Worm (Caenorhabditis elegans) whole organism, midembryonic: ENCODE results near the gene F45B8.5.

ENCODE experiments used
- T22C8.4 ChIP-seq: fragments of 200-800 bp; sonication (Bioruptor generic); IDR thresholded peaks from 2 replicates; pipeline ENCODE4 v1.3.6; 2022; ENCODE audit warnings: missing genetic modification characterization, missing compliant biosample characterization
- cog-1 ChIP-seq: sonication (generic microtip); optimal IDR thresholded peaks from 2 replicates; lab custom pipeline; 2016; ENCODE audit warnings: missing genetic modification characterization, missing compliant biosample characterization
- flt-1 ChIP-seq: fragments of 200-800 bp; sonication (Bioruptor generic); IDR thresholded peaks from 2 replicates; pipeline ENCODE4 v1.3.6; 2022; ENCODE audit warnings: missing genetic modification characterization, missing compliant biosample characterization
- klf-2 ChIP-seq: fragments of 200-800 bp; sonication (Bioruptor generic); conservative IDR thresholded peaks from 2 replicates; pipeline ENCODE4 v1.3.6; 2022; ENCODE audit warnings: missing genetic modification reagents, missing genetic modification characterization, missing compliant biosample characterization
- med-1 ChIP-seq: sonication (generic microtip); optimal IDR thresholded peaks from 2 replicates; lab custom pipeline; 2017; ENCODE audit warnings: missing genetic modification characterization, mild to moderate bottlenecking, missing compliant biosample characterization, antibody characterized with exemption, missing genetic modification reagents; ENCODE audit not compliant: insufficient read depth
- ref-1 ChIP-seq: fragments of 200-800 bp; sonication (Bioruptor generic); conservative IDR thresholded peaks from 2 replicates; pipeline ENCODE4 v1.3.6; 2022; ENCODE audit warnings: missing genetic modification reagents, missing genetic modification characterization, missing compliant biosample characterization
- tab-1 ChIP-seq: fragments of 200-800 bp; sonication (Bioruptor generic); IDR thresholded peaks from 2 replicates; pipeline ENCODE4 v1.3.6; 2022; ENCODE audit warnings: missing genetic modification characterization, missing compliant biosample characterization
- ztf-23 ChIP-seq: fragments of 200-800 bp; sonication (Bioruptor generic); IDR thresholded peaks from 2 replicates; pipeline ENCODE4 v1.3.6; 2022; ENCODE audit warnings: missing genetic modification reagents, missing genetic modification characterization, missing compliant biosample characterization
- ztf-29 ChIP-seq: fragments of 200-800 bp; sonication (Bioruptor generic); IDR thresholded peaks from 2 replicates; pipeline ENCODE4 v1.3.6; 2022; ENCODE audit warnings: missing genetic modification reagents, missing genetic modification characterization, missing compliant biosample characterization

Gene F45B8.5

DNA sequence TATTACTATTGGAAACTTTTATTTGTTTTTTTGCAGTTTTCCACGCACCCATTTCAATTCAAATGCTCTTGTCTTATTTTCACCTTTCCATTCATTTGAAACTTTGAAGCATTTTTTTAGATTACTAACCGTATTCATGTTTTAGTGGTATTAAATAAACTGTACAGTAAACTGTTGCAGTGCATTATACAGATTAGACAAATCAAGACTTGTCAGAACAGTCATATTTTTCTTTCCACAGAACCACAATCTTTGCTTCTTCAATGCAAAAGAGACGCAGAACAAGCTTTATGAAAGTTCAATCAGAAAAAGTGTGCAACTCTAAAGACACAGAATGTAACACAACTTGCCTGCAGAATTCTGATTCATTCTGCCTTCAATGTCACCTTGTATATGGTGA lies at the start of gene F45B8.5:
TSS of gene F45B8.5 (plus strand) at position 301 of the 400 bp plus-strand sequence.
- TF ChIP-seq cog-1, result no peak
- no peak for TF ChIP-seq ref-1 (GFP tag; lab: Robert Waterston, UW)
- no peak for TF ChIP-seq ztf-29 (GFP tag; lab: Robert Waterston, UW)
- no peak for TF ChIP-seq tab-1 (GFP tag; lab: Robert Waterston, UW)
- TF ChIP-seq ztf-23 (GFP tag; lab: Robert Waterston, UW), result no peak
- no peak for TF ChIP-seq med-1 (GFP tag; lab: Kevin White, UChicago)

DNA sequence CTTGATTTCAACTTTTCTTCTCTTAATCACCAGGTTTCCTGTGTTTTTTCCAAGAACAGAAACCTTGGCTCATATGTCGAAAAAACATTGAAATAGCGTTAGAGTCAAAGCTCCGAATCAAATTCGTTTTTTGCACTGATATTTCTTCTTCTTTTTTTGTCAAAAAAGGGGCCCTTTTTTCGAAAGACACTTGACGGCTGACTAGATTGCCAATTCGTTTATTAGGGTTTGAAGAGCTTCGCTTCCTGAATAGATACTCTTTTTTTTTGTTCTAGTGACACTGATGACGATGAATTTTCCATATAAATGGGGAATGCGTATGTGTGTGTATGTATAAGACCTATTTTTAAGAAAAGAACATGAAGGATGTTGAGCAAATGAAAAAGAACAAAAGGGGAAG lies 49.1 kb upstream of the F45B8.5 start:
- no peak for TF ChIP-seq ztf-23 (GFP tag; lab: Robert Waterston, UW)
- TF ChIP-seq ref-1 (GFP tag; lab: Robert Waterston, UW), result no peak
- TF ChIP-seq tab-1 (GFP tag; lab: Robert Waterston, UW), result no peak
- no peak for TF ChIP-seq med-1 (GFP tag; lab: Kevin White, UChicago)
- no peak for TF ChIP-seq T22C8.4 (GFP tag; lab: Robert Waterston, UW)
- TF ChIP-seq ztf-29 (GFP tag; lab: Robert Waterston, UW), result no peak
- no peak for TF ChIP-seq flt-1
- no peak for TF ChIP-seq klf-2
- no peak for TF ChIP-seq cog-1

DNA sequence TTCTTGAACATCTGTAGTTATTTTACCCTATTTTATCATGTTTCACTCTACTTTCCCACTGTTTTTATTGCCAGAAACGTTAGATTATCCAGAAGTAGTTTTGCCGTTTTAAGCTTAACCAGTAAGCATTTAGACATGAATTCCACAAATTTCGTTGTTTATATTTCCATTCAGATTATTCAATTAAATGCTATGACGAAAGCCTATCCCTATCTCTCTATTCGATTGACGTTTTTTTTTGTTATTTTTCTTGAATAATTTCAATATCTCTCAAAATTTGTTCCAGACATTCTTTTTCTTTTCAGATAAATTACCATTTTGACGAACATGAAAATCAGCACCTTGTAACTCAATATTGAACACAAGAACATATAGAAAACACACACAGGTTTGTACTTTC lies 47.3 kb upstream of the F45B8.5 start, which contains the start of gene npr-40:
TSS of gene npr-40 (plus strand) at position 301 of the 400 bp plus-strand sequence.
- TF ChIP-seq T22C8.4 (GFP tag; lab: Robert Waterston, UW), result no peak
- TF ChIP-seq ztf-23 (GFP tag; lab: Robert Waterston, UW), result no peak
- TF ChIP-seq cog-1, result no peak
- TF ChIP-seq klf-2, result no peak
- no peak for TF ChIP-seq ref-1 (GFP tag; lab: Robert Waterston, UW)
- no peak for TF ChIP-seq flt-1

DNA sequence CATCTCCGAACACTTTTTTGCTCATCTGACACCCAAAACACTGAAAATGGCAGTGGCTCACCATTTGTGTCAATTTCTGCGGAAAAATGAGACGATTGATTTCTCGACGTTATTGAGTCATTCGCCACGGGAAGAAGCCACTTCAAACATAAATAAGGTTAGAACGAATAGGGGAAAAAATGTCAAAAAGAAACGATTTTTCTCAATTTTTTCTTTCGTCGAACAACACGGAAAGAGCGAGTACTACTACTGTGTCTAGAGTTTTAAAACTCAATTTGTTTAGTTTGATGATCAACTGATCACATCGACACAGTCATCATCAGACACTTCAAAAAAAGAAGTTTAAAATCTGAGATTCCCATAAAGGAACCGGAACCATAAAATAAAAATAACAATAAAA lies 45.0 kb upstream of the F45B8.5 start:
- TF ChIP-seq ref-1 (GFP tag; lab: Robert Waterston, UW), result no peak

DNA sequence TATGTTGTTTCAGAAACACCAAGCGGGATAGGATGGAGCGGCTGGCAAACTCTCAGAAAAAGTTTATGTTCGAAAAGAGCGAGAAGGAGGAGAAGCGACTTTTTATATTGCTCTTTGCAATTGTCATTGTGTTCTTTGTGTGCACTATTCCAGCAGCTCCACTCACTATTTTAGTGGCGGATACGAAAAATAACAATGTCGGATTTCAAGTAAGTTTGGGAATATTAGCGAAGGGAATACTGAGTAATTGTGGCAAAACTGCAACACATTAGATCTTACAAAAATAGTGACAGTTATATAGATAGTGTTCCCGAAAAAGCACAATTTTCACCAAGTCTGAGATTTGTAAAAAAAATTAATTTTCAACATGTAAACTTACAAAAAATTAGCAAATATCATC lies 43.1 kb upstream of the F45B8.5 start:
- TF ChIP-seq ztf-23 (GFP tag; lab: Robert Waterston, UW), result no peak
- TF ChIP-seq tab-1 (GFP tag; lab: Robert Waterston, UW), result no peak
- no peak for TF ChIP-seq ref-1 (GFP tag; lab: Robert Waterston, UW)
- TF ChIP-seq flt-1, result no peak
- no peak for TF ChIP-seq ztf-29 (GFP tag; lab: Robert Waterston, UW)
- no peak for TF ChIP-seq klf-2
- TF ChIP-seq T22C8.4 (GFP tag; lab: Robert Waterston, UW), result no peak
- TF ChIP-seq cog-1, result no peak
- TF ChIP-seq med-1 (GFP tag; lab: Kevin White, UChicago), result no peak

DNA sequence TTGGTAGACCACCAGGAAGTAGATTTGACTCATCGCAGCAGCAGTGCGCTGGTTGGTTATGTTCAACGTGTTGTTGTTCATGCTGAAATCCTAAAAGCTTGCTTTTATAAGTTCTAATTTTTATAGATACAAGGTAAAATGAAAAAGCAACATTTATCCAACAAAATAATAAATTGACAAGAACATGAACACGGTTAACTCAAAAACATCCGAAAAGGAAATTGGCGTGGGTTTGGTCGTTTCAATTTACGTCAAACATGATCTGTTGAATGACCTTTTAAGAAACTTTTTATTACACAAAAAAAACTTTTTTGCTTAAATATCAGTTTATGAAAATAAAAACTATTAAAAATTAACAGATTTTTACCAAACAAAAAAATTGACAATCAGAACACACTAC lies 37.0 kb upstream of the F45B8.5 start, which contains the start of gene ntr-2:
TSS of gene ntr-2 (minus strand) at position 101 of the 400 bp plus-strand sequence.
- TF ChIP-seq med-1 (GFP tag; lab: Kevin White, UChicago) (no peak), tab-1 (GFP tag; lab: Robert Waterston, UW) (no peak), T22C8.4 (GFP tag; lab: Robert Waterston, UW) (no peak), ztf-23 (GFP tag; lab: Robert Waterston, UW) (no peak), cog-1 (no peak), klf-2 (no peak), flt-1 (no peak), ztf-29 (GFP tag; lab: Robert Waterston, UW) (no peak), ref-1 (GFP tag; lab: Robert Waterston, UW) (no peak)

DNA sequence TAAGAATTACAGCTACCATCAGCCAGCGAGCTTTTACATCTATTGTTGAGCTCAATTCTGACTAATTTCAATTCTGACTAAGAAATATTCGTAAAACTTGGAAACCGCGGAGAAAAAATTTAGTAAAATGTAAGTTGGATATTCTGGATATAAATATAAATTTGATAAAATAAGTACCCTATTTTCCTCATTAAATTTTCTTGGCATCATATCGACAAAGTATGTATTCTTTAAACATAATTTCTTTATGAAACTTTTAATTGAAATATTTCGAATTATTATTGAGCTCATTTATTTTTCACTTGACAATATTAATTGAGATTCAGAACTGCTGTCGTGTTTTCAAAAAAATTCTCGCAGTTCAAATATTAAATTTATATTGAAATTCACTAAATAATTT lies 36.3 kb upstream of the F45B8.5 start:
- no peak for TF ChIP-seq flt-1
- TF ChIP-seq med-1 (GFP tag; lab: Kevin White, UChicago), result no peak
- no peak for TF ChIP-seq cog-1
- no peak for TF ChIP-seq ztf-29 (GFP tag; lab: Robert Waterston, UW)
- TF ChIP-seq ref-1 (GFP tag; lab: Robert Waterston, UW), result no peak
- TF ChIP-seq T22C8.4 (GFP tag; lab: Robert Waterston, UW), result no peak
- no peak for TF ChIP-seq ztf-23 (GFP tag; lab: Robert Waterston, UW)
- TF ChIP-seq klf-2, result no peak
- TF ChIP-seq tab-1 (GFP tag; lab: Robert Waterston, UW), result no peak

DNA sequence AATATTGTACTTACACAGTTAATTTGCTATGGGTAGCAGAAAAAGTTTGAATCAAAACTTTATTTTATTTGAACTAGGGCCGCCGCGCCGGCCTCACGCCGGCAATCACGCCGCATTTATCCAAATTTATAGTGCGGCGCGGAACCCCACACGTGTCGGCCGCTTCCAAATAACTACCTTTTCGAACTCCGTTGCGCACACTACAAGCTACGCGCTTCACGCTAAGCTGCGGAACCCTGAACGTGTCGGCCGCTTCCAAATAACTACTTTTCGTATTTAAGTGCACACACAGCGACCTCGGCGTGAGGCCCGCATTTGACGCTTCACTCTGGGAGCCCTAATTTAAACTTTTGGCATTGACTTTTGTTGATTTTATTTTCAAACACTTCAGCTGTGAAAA lies 34.4 kb upstream of the F45B8.5 start:
- no peak for TF ChIP-seq cog-1
- no peak for TF ChIP-seq klf-2
- no peak for TF ChIP-seq ref-1 (GFP tag; lab: Robert Waterston, UW)
- no peak for TF ChIP-seq med-1 (GFP tag; lab: Kevin White, UChicago)
- no peak for TF ChIP-seq tab-1 (GFP tag; lab: Robert Waterston, UW)
- no peak for TF ChIP-seq ztf-23 (GFP tag; lab: Robert Waterston, UW)
- no peak for TF ChIP-seq flt-1
- TF ChIP-seq ztf-29 (GFP tag; lab: Robert Waterston, UW), result no peak
- TF ChIP-seq T22C8.4 (GFP tag; lab: Robert Waterston, UW), result no peak

DNA sequence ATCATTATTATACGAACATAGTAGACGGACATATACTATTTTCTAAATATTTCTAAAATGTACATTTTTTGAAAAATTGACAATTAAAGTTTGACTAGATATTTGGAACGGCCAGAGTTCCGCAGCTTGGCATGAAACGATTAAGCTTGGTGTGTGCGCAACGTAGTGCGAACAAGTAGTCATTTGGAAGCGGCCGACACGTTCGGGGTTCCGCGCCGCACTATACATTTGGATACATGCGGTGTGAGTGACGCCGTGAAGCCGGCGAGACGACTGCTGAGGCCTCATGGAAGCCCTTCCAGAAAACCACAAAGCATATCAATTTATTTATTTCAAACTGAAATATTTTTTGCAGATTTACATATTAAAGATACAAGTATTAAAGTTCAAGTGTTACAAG lies 27.7 kb upstream of the F45B8.5 start:
- TF ChIP-seq T22C8.4 (GFP tag; lab: Robert Waterston, UW), result no peak

DNA sequence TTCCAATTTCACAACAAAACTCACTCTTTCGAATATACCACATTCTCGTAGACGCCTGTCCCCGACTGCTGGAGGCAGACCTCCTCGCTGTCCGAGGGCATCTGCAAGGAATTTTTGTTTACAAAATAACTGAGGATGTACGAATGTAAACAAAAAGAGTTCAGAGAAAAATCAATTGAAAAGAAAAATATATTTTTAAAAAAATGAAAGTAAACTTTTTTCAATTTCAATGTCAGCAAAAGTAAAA lies 19.7 kb upstream of the F45B8.5 start, which contains the start of gene mrp-5:
TSS of gene mrp-5 (minus strand) at position 101 of the 247 bp plus-strand sequence.
- TF ChIP-seq cog-1, result no peak
- TF ChIP-seq T22C8.4 (GFP tag; lab: Robert Waterston, UW), result no peak
- TF ChIP-seq flt-1, result no peak
- no peak for TF ChIP-seq ztf-29 (GFP tag; lab: Robert Waterston, UW)
- no peak for TF ChIP-seq med-1 (GFP tag; lab: Kevin White, UChicago)
- TF ChIP-seq klf-2, result no peak
- no peak for TF ChIP-seq ref-1 (GFP tag; lab: Robert Waterston, UW)
- no peak for TF ChIP-seq ztf-23 (GFP tag; lab: Robert Waterston, UW)
